Worm (Caenorhabditis elegans): ENCODE data around the gene C46C2.3.

Gene C46C2.3

DNA sequence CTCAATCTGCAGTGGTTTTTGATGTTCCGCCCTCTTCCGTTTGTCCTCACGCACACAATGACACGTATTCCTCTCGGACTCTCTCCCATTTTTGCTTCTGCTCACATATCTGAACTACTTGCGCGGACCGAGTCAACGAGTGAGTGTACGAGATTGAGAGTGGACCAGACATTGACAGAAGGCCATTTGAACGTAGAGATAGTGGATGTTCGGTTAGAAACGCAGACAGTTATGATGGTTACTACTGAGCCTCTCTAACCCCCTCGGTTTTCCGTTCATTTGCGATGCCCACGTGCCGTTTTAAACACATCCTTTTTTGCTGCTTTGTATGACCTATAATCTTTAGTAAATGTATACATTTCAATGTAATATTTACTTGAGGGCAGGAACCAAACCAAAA, 8.5 kb upstream of the C46C2.3 start:
- no peak for TF ChIP-seq Y53G8AR.9 (GFP tag; conservative IDR thresholded peaks at IDR 0.05)
- no peak for TF ChIP-seq lsy-27 (tag; optimal IDR thresholded peaks at IDR 0.05; ENCODE audit: borderline replicate concordance, insufficient read depth)
- TF ChIP-seq nfyb-1 (GFP tag; IDR thresholded peaks at IDR 0.05): no peak
- TF ChIP-seq C17E4.6 (GFP tag; IDR thresholded peaks at IDR 0.05): no peak
- peak in 1 of 3 experiments; percentile 34 for TF ChIP-seq lin-35 (GFP tag; optimal IDR thresholded peaks at IDR 0.05)
- TF ChIP-seq Y67H2A.10 (GFP tag; conservative IDR thresholded peaks at IDR 0.05): no peak
- TF ChIP-seq F49E8.2 (tag; optimal IDR thresholded peaks at IDR 0.05; ENCODE audit: insufficient read depth): no peak
- TF ChIP-seq ztf-3 (GFP tag; optimal IDR thresholded peaks at IDR 0.05): no peak
- TF ChIP-seq ceh-27 (GFP tag; optimal IDR thresholded peaks at IDR 0.05): peak; percentile 10
- no peak for TF ChIP-seq B0035.1 (tag; optimal IDR thresholded peaks at IDR 0.05)
- TF ChIP-seq rpc-1 (optimal IDR thresholded peaks at IDR 0.05): no peak
- no peak for TF ChIP-seq rpc-1 (tag; optimal IDR thresholded peaks at IDR 0.05)
- TF ChIP-seq nhr-80 (tag; optimal IDR thresholded peaks at IDR 0.05): no peak
- TF ChIP-seq ets-4 (GFP tag; optimal IDR thresholded peaks at IDR 0.05): no peak
- TF ChIP-seq snpc-3.4 (tag; optimal IDR thresholded peaks at IDR 0.05): no peak
- TF ChIP-seq attf-3 (GFP tag; conservative IDR thresholded peaks at IDR 0.05): no peak
- TF ChIP-seq F39B2.1 (GFP tag; IDR thresholded peaks at IDR 0.05): no peak
- no peak for TF ChIP-seq gei-17 (GFP tag; optimal IDR thresholded peaks at IDR 0.05)
- TF ChIP-seq lin-40 (tag; optimal IDR thresholded peaks at IDR 0.05): peak; percentile 9
- TF ChIP-seq cebp-2 (GFP tag; IDR thresholded peaks at IDR 0.05): no peak
- no peak for TF ChIP-seq ccch-3 (GFP tag; optimal IDR thresholded peaks at IDR 0.05)
- no peak for TF ChIP-seq lsl-1 (GFP tag; optimal IDR thresholded peaks at IDR 0.05)
- no peak for TF ChIP-seq ztf-25 (GFP tag; IDR thresholded peaks at IDR 0.05)
- TF ChIP-seq mxl-1 (tag; optimal IDR thresholded peaks at IDR 0.05): no peak
- TF ChIP-seq akir-1 (GFP tag; optimal IDR thresholded peaks at IDR 0.05): no peak
- no peak for TF ChIP-seq attf-6 (GFP tag; IDR thresholded peaks at IDR 0.05)
- TF ChIP-seq hmg-1.2 (GFP tag; IDR thresholded peaks at IDR 0.05): peak; percentile 62; the same call in 1 of the 2 replicates
- no peak for TF ChIP-seq ekl-4 (GFP tag; IDR thresholded peaks at IDR 0.05)
- no peak for TF ChIP-seq lag-1 (GFP tag; IDR thresholded peaks at IDR 0.05)
- TF ChIP-seq F55B11.4 (tag; optimal IDR thresholded peaks at IDR 0.05; ENCODE audit: borderline replicate concordance, insufficient read depth): no peak
- no peak for TF ChIP-seq hlh-12 (tag; optimal IDR thresholded peaks at IDR 0.05)
- no peak for TF ChIP-seq cebp-1 (GFP tag; IDR thresholded peaks at IDR 0.05)
- TF ChIP-seq cebp-1 (tag; optimal IDR thresholded peaks at IDR 0.05): peak; percentile 15
- no peak for TF ChIP-seq ZK185.1 (tag; optimal IDR thresholded peaks at IDR 0.05; ENCODE audit: poor library complexity, severe bottlenecking)
- TF ChIP-seq T26A5.8 (tag; optimal IDR thresholded peaks at IDR 0.05): no peak
- TF ChIP-seq ceh-40 (GFP tag; IDR thresholded peaks at IDR 0.05): no peak
- no peak for TF ChIP-seq ztf-26 (tag; optimal IDR thresholded peaks at IDR 0.05)
- no peak for TF ChIP-seq F23B12.7 (tag; optimal IDR thresholded peaks at IDR 0.05; ENCODE audit: insufficient read depth)
- no peak for TF ChIP-seq die-1 (tag; optimal IDR thresholded peaks at IDR 0.05)

DNA sequence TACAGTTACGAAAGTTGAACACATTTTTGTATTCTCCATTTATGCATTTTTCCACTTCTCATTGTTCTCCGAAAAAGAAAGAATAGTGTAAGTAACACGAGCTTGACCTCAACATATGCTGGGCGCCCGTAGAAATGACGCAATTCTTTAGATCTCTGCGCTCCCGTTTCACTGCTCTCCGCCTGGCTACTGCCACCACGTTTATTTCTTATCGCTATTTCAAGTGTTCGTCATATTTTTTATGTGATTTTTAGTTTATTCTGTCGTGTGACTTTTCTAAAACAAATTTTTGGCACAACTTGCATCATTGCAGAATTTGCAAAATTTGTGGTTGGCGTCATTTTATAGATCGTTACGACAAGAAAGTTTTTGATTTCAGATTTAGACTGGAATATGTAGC, 8.0 kb upstream of the C46C2.3 start:
- no peak for TF ChIP-seq F55B11.4 (tag; optimal IDR thresholded peaks at IDR 0.05; ENCODE audit: borderline replicate concordance, insufficient read depth)
- no peak for TF ChIP-seq hmg-1.2 (GFP tag; IDR thresholded peaks at IDR 0.05)
- peak; percentile 24 for TF ChIP-seq attf-5 (GFP tag; optimal IDR thresholded peaks at IDR 0.05)
- peak; percentile 81 for TF ChIP-seq nhr-80 (tag; optimal IDR thresholded peaks at IDR 0.05)

Measured in whole organism, young adult.